Worm (Caenorhabditis elegans): ENCODE measurements around the gene srlf-18.
A peak's percentile ranks its signal among the peaks of the same experiment; 100 is the strongest.

The srlf-18 gene

ce11 chrIV:11083609-11084008, 17.7 kb downstream of the srlf-18 start, which contains the start of gene klc-1 (continued):
- peak; percentile 27 for TF ChIP-seq lin-54 (GFP tag; optimal IDR thresholded peaks at IDR 0.05)

- TF ChIP-seq cebp-1 (GFP tag; IDR thresholded peaks at IDR 0.05) (0 out of 2 replicates have a peak, but pooled peaks have one; percentile 56), cebp-1 (tag; optimal IDR thresholded peaks at IDR 0.05) (peak; percentile 92), bed-2 (GFP tag; IDR thresholded peaks at IDR 0.05) (peak; percentile 30; the same call in 1 of the 2 replicates), ceh-58 (GFP tag; IDR thresholded peaks at IDR 0.05) (no peak), repo-1 (tag; optimal IDR thresholded peaks at IDR 0.05) (peak; percentile 79), unc-62 (GFP tag; optimal IDR thresholded peaks at IDR 0.05) (peak; percentile 53), ztf-25 (GFP tag; IDR thresholded peaks at IDR 0.05) (0 out of 2 replicates have a peak, but pooled peaks have one; percentile 26), hsf-1 (GFP tag; IDR thresholded peaks at IDR 0.05) (0 out of 2 replicates have a peak, but pooled peaks have one; percentile 6), K12H6.12 (tag; optimal IDR thresholded peaks at IDR 0.05) (peak; percentile 90), tlf-1 (GFP tag; optimal IDR thresholded peaks at IDR 0.05) (peak; percentile 81), let-607 (tag; optimal IDR thresholded peaks at IDR 0.05) (peak; percentile 85 to 87), ceh-79 (tag; optimal IDR thresholded peaks at IDR 0.05) (peak; percentile 46), lir-1 (GFP tag; conservative IDR thresholded peaks at IDR 0.05) (peak; percentile 97), hmg-20 (GFP tag; IDR thresholded peaks at IDR 0.05) (0 out of 2 replicates have a peak, but pooled peaks have one; percentile 16), ets-4 (GFP tag; optimal IDR thresholded peaks at IDR 0.05) (peak; percentile 73), gei-17 (GFP tag; optimal IDR thresholded peaks at IDR 0.05) (peak; percentile 2), nhr-120 (GFP tag; IDR thresholded peaks at IDR 0.05) (no peak), nfya-1 (tag; optimal IDR thresholded peaks at IDR 0.05; ENCODE audit: borderline replicate concordance, insufficient read depth) (no peak), ztf-22 (GFP tag; optimal IDR thresholded peaks at IDR 0.05) (peak; percentile 81), nfya-2 (GFP tag; IDR thresholded peaks at IDR 0.05) (no peak), ZK185.1 (tag; optimal IDR thresholded peaks at IDR 0.05; ENCODE audit: poor library complexity, severe bottlenecking) (peak; percentile 91), mxl-1 (tag; optimal IDR thresholded peaks at IDR 0.05) (no peak), B0336.3 (GFP tag; IDR thresholded peaks at IDR 0.05) (peak; percentile 89), athp-1 (tag; optimal IDR thresholded peaks at IDR 0.05) (peak; percentile 85), nfyb-1 (GFP tag; IDR thresholded peaks at IDR 0.05) (peak; percentile 90), egl-44 (GFP tag; IDR thresholded peaks at IDR 0.05) (peak; percentile 54; the same call in 1 of the 2 replicates), ztf-3 (GFP tag; optimal IDR thresholded peaks at IDR 0.05) (no peak), chd-7 (tag; optimal IDR thresholded peaks at IDR 0.05) (peak; percentile 90), madf-10 (tag; optimal IDR thresholded peaks at IDR 0.05) (peak; percentile 84), Y95B8A.8 (GFP tag; IDR thresholded peaks at IDR 0.05) (peak; percentile 54; the same call in 1 of the 2 replicates), ceh-27 (GFP tag; optimal IDR thresholded peaks at IDR 0.05) (peak; percentile 90), attf-5 (GFP tag; optimal IDR thresholded peaks at IDR 0.05) (peak; percentile 89), zim-3 (tag; optimal IDR thresholded peaks at IDR 0.05) (peak; percentile 44), lin-54 (GFP tag; optimal IDR thresholded peaks at IDR 0.05) (peak; percentile 57), K11D2.4 (GFP tag; IDR thresholded peaks at IDR 0.05) (peak; percentile 86; the same call in 1 of the 2 replicates), somi-1 (GFP tag; optimal IDR thresholded peaks at IDR 0.05) (peak; percentile 74), akir-1 (GFP tag; optimal IDR thresholded peaks at IDR 0.05) (peak; percentile 51), F57C9.4 (tag; optimal IDR thresholded peaks at IDR 0.05) (no peak), egl-18 (GFP tag; IDR thresholded peaks at IDR 0.05) (peak; percentile 78; the same call in 1 of the 2 replicates), attf-3 (GFP tag; conservative IDR thresholded peaks at IDR 0.05) (no peak), egrh-3 (GFP tag; IDR thresholded peaks at IDR 0.05) (no peak), rcor-1 (GFP tag; IDR thresholded peaks at IDR 0.05) (peak; percentile 63), atf-7 (tag; optimal IDR thresholded peaks at IDR 0.05) (peak; percentile 87), zfh-2 (GFP tag; conservative IDR thresholded peaks at IDR 0.05) (peak; percentile 95), bed-1 (GFP tag; IDR thresholded peaks at IDR 0.05) (no peak), F10E7.11 (tag; optimal IDR thresholded peaks at IDR 0.05) (peak; percentile 0)
Observed at ce11 chrIV:11082789-11083235, 18.5 kb downstream of the srlf-18 start.
